Fruit fly (Drosophila melanogaster): ENCODE measurements around the gene CG14915.

CG14915 gene

DNA sequence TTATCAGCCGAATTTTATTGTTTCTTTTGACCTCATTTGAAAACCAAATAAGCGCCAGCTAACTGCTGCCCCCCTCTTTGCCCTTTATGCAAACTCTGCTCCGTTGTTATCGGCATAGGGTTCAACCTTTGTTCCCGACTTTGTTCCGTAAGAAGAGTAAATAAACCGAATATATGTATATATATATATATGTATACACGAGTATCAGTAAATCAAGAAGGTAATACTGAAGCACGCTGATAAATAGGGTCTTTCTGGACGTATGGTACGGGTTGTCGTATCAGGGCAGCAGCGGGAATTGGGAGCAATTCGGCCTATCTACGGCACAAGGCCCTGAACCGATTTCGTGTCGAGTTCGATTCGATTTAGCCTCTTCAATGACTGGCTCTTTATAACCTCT lies 31.9 kb upstream of the CG14915 start:
- TF ChIP-seq foxo (GFP tag; optimal IDR thresholded peaks at IDR 0.05): no peak
- no peak for TF ChIP-seq Mio (GFP tag; optimal IDR thresholded peaks at IDR 0.05)
- no peak for TF ChIP-seq ey (GFP tag; optimal IDR thresholded peaks at IDR 0.05)
- TF ChIP-seq CG9705 (GFP tag; optimal IDR thresholded peaks at IDR 0.05): no peak
- no peak for TF ChIP-seq dl (GFP tag; optimal IDR thresholded peaks at IDR 0.05; ENCODE audit: insufficient read depth in 1 of 2, partially characterized antibody in 2 of 2)
- no peak for TF ChIP-seq CrebA (GFP tag; optimal IDR thresholded peaks at IDR 0.05; ENCODE audit: borderline replicate concordance)
- TF ChIP-seq h (GFP tag; optimal IDR thresholded peaks at IDR 0.05): peak; percentile 34
- no peak for TF ChIP-seq dmrt93B (GFP tag; optimal IDR thresholded peaks at IDR 0.05)
- TF ChIP-seq CG32264 (GFP tag; optimal IDR thresholded peaks at IDR 0.05): no peak
- no peak for TF ChIP-seq Sp1 (GFP tag; optimal IDR thresholded peaks at IDR 0.05)
- peak; percentile 38 for TF ChIP-seq Dif (GFP tag; optimal IDR thresholded peaks at IDR 0.05; ENCODE audit: partially characterized antibody)
- TF ChIP-seq Rel (GFP tag; optimal IDR thresholded peaks at IDR 0.05): no peak
- peak; percentile 36 for TF ChIP-seq Rel (tag; optimal IDR thresholded peaks at IDR 0.05)
- peak; percentile 11 for TF ChIP-seq sage (GFP tag; optimal IDR thresholded peaks at IDR 0.05)
- TF ChIP-seq HLH106 (tag; optimal IDR thresholded peaks at IDR 0.05): no peak
- TF ChIP-seq jim (GFP tag; optimal IDR thresholded peaks at IDR 0.05): no peak
- no peak for TF ChIP-seq br (GFP tag; optimal IDR thresholded peaks at IDR 0.05)
- TF ChIP-seq brk (GFP tag; optimal IDR thresholded peaks at IDR 0.05): peak; percentile 54

DNA sequence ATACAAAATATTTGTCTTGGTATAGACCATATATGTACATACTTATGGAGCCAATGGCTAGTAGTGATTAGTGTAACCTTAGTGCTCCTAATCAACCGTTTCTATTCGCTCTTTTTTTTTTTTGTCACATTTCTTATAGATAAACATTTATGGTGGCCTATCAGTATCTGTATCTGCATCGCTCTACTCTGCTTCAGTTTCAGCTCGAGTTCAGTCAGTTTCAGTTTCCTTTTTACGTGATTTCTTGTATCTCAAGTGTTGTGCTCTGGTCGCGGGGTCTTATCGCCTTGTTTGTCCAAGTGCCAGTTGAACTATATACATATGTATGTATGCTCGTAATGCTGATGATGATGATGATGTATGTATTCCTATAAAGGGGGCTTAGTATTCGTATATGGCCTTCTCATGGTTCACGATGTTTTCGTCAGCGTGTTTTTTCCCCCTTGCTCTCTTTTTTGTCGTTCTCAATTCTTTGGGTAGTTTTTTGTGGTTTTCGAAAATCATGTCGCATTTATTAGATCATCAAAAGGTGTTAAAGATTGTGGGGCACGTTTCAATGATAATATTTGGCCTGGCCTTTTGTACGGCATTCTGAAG lies 31.2 kb upstream of the CG14915 start:
- TF ChIP-seq Dfd (GFP tag; optimal IDR thresholded peaks at IDR 0.05): no peak
- TF ChIP-seq sv (GFP tag; optimal IDR thresholded peaks at IDR 0.05): no peak
- TF ChIP-seq woc (GFP tag; optimal IDR thresholded peaks at IDR 0.05): no peak

DNA sequence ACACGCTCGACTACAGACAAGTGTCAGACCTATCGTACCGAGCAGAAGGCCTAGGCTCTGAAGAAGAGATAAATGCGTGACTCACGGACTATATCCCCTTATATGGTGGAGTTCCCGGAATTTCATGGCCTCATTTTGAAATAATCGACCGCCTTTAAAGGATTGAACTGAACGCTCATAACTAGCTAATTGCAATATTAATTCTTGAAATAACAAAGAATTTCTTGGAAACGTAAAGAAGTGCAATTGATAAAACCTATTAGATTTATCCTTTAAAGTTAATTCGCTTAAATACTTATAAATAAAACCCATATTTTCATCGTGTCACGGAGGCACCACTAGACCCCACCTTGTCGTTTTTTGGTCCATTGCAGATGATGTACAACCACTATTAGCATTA lies 29.8 kb upstream of the CG14915 start:
- TF ChIP-seq Sp1 (GFP tag; optimal IDR thresholded peaks at IDR 0.05) (no peak), Rel (GFP tag; optimal IDR thresholded peaks at IDR 0.05) (no peak), Rel (tag; optimal IDR thresholded peaks at IDR 0.05) (peak; percentile 3)

DNA sequence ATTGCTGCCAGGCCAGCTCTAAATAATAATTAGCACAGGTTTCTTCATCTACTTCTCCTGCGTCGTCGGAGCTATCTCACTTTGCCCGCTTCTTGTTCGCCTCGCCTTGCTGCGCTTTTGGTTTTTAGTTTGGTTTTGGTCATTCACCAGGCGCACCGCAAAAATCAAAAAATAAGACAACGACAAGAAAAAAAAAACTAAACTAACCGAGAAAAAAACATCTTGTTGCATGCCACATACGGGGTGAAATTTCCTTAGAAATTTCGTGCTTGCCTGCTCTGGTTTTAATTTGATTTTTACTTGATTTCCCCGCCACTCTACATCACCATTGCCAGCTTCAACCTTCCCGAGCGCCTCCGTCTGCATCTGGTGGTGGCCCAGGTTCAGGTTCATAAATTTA lies 29.0 kb upstream of the CG14915 start:
- no peak for TF ChIP-seq Jra (GFP tag; optimal IDR thresholded peaks at IDR 0.05)
- TF ChIP-seq Dif (GFP tag; optimal IDR thresholded peaks at IDR 0.05; ENCODE audit: partially characterized antibody): no peak
- TF ChIP-seq jim (GFP tag; optimal IDR thresholded peaks at IDR 0.05): no peak
- TF ChIP-seq psq (GFP tag; optimal IDR thresholded peaks at IDR 0.05): no peak
- TF ChIP-seq usp (GFP tag; optimal IDR thresholded peaks at IDR 0.05): no peak
- no peak for TF ChIP-seq sv (GFP tag; optimal IDR thresholded peaks at IDR 0.05)
- TF ChIP-seq woc (GFP tag; optimal IDR thresholded peaks at IDR 0.05): no peak
- TF ChIP-seq Mio (GFP tag; optimal IDR thresholded peaks at IDR 0.05): no peak
- TF ChIP-seq lola (GFP tag; optimal IDR thresholded peaks at IDR 0.05): no peak
- TF ChIP-seq h (GFP tag; optimal IDR thresholded peaks at IDR 0.05): no peak

DNA sequence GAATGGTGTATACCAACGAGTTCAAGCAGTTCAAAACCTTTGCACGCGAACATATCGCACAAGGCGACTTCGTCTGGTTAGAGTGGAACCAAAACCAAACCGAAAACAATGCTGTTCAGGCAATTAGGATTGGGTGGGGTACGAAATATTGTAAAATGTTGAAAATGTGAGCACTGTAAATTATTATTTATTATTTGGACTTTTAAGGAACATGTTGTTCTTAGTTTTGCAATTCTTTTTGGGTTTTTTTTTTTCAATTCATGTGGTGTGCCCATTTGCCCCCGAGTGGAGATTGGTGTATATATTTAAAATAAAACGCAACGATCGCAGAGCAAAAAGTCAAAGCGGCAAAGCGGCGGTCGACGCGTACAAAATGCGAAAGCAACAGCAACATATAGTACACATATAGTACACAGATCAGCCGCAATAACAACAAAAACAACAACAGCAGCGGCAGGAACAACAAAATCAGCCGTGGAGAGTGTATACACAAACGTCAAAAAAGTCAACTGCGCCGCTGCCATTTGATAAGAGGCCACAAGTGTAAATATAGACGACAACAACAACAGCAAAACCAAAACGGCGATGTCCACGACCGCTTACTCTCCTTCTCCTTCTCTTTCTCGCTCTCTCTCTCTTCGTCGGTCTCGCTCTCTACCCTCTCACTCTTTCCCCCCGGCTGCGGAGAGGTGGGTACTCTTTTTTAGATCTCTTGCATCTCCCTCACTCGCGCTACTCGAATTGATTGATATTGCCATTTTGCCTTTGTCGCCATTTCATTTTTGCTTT lies 26.0 kb upstream of the CG14915 start:
- peak; percentile 29 for TF ChIP-seq HLH106 (tag; optimal IDR thresholded peaks at IDR 0.05)
- peak in 1 of 2 experiments; percentile 91 for TF ChIP-seq dl (GFP tag; optimal IDR thresholded peaks at IDR 0.05; ENCODE audit: insufficient read depth in 1 of 2, partially characterized antibody in 2 of 2)
- peak; percentile 87 for TF ChIP-seq rgr (GFP tag; optimal IDR thresholded peaks at IDR 0.05)
- peak; percentile 72 for TF ChIP-seq h (GFP tag; optimal IDR thresholded peaks at IDR 0.05)
- no peak for TF ChIP-seq dsf (GFP tag; optimal IDR thresholded peaks at IDR 0.05; ENCODE audit: borderline replicate concordance)
- no peak for TF ChIP-seq sv (GFP tag; optimal IDR thresholded peaks at IDR 0.05)
- TF ChIP-seq dmrt93B (GFP tag; optimal IDR thresholded peaks at IDR 0.05): peak; percentile 22
- peak; percentile 39 for TF ChIP-seq brk (GFP tag; optimal IDR thresholded peaks at IDR 0.05)
- TF ChIP-seq woc (GFP tag; optimal IDR thresholded peaks at IDR 0.05): peak; percentile 31
- TF ChIP-seq Rel (GFP tag; optimal IDR thresholded peaks at IDR 0.05): peak; percentile 30
- TF ChIP-seq Rel (tag; optimal IDR thresholded peaks at IDR 0.05): peak; percentile 63
- TF ChIP-seq CG9705 (GFP tag; optimal IDR thresholded peaks at IDR 0.05): peak; percentile 58
- peak; percentile 90 for TF ChIP-seq ey (GFP tag; optimal IDR thresholded peaks at IDR 0.05)
- TF ChIP-seq br (GFP tag; optimal IDR thresholded peaks at IDR 0.05): peak; percentile 84
- no peak for TF ChIP-seq GATAd (GFP tag; optimal IDR thresholded peaks at IDR 0.05)
- TF ChIP-seq fru (GFP tag; optimal IDR thresholded peaks at IDR 0.05): peak; percentile 70
- peak; percentile 2 for TF ChIP-seq Hr83 (GFP tag; optimal IDR thresholded peaks at IDR 0.05; ENCODE audit: poor library complexity, severe bottlenecking)
- peak; percentile 16 for TF ChIP-seq Jra (GFP tag; optimal IDR thresholded peaks at IDR 0.05)
- peak; percentile 70 for TF ChIP-seq Sp1 (GFP tag; optimal IDR thresholded peaks at IDR 0.05)
- TF ChIP-seq tai (GFP tag; optimal IDR thresholded peaks at IDR 0.05): peak; percentile 85
- TF ChIP-seq pan (optimal IDR thresholded peaks at IDR 0.05): no peak
- peak; percentile 78 for TF ChIP-seq Dif (GFP tag; optimal IDR thresholded peaks at IDR 0.05; ENCODE audit: partially characterized antibody)
- peak; percentile 49 for TF ChIP-seq sage (GFP tag; optimal IDR thresholded peaks at IDR 0.05)
- TF ChIP-seq Dfd (GFP tag; optimal IDR thresholded peaks at IDR 0.05): peak; percentile 1
- no peak for TF ChIP-seq Hr78 (GFP tag; optimal IDR thresholded peaks at IDR 0.05)
- TF ChIP-seq jim (GFP tag; optimal IDR thresholded peaks at IDR 0.05): no peak
- TF ChIP-seq psq (GFP tag; optimal IDR thresholded peaks at IDR 0.05): peak; percentile 79
- TF ChIP-seq OdsH (GFP tag; optimal IDR thresholded peaks at IDR 0.05): peak; percentile 87
- TF ChIP-seq lola (GFP tag; optimal IDR thresholded peaks at IDR 0.05): no peak
- peak; percentile 21 for TF ChIP-seq CG32264 (GFP tag; optimal IDR thresholded peaks at IDR 0.05)
- peak; percentile 55 for TF ChIP-seq Hnf4 (GFP tag; optimal IDR thresholded peaks at IDR 0.05)
- TF ChIP-seq CrebA (GFP tag; optimal IDR thresholded peaks at IDR 0.05; ENCODE audit: borderline replicate concordance): no peak
- peak in 1 of 2 experiments; percentile 88 for TF ChIP-seq foxo (GFP tag; optimal IDR thresholded peaks at IDR 0.05)
